Fruit fly (Drosophila melanogaster) whole organism, wandering third instar larva: ENCODE measurements around the gene fz4.

Experiments used
- CrebA ChIP-seq: fragments of 200-800 bp; sonication (Bioruptor generic); optimal IDR thresholded peaks from 2 replicates; lab custom pipeline; 2016; ENCODE audit warnings: missing biosample characterization, mild to moderate bottlenecking, missing genetic modification characterization, borderline replicate concordance
- Dfd ChIP-seq: fragments of >200 bp; optimal IDR thresholded peaks from 2 replicates; lab custom pipeline; 2017; ENCODE audit warnings: missing biosample characterization, missing genetic modification characterization
- Hnf4 ChIP-seq: fragments of 200-800 bp; sonication (Bioruptor generic); optimal IDR thresholded peaks from 2 replicates; lab custom pipeline; 2016; ENCODE audit warnings: missing biosample characterization, mild to moderate bottlenecking, missing genetic modification characterization
- Hr78 ChIP-seq: fragments of >200 bp; optimal IDR thresholded peaks from 2 replicates; lab custom pipeline; 2017; ENCODE audit warnings: missing biosample characterization, missing genetic modification characterization
- Myc ChIP-seq: fragments of >200 bp; optimal IDR thresholded peaks from 2 replicates; lab custom pipeline; 2017
- N ChIP-seq: fragments of >200 bp; optimal IDR thresholded peaks from 2 replicates; lab custom pipeline; 2018; ENCODE audit warnings: missing biosample characterization, missing external identifiers, missing genetic modification characterization
- OdsH ChIP-seq: fragments of 200-800 bp; sonication (Bioruptor generic); optimal IDR thresholded peaks from 2 replicates; lab custom pipeline; 2016; ENCODE audit warnings: missing biosample characterization, mild to moderate bottlenecking, missing genetic modification characterization
- dsf ChIP-seq: sonication (Bioruptor generic); optimal IDR thresholded peaks from 2 replicates; lab custom pipeline; 2016; ENCODE audit warnings: missing biosample characterization, missing genetic modification characterization, borderline replicate concordance
- foxo ChIP-seq, 2 experiments: fragments of 200-800 bp; sonication (Bioruptor generic); optimal IDR thresholded peaks; 2 replicates in 1 of 2; 3 replicates in 1 of 2; lab custom pipeline; 2016 to 2017; ENCODE audit warnings: missing biosample characterization in 2 of 2, missing genetic modification characterization in 2 of 2
- h ChIP-seq: fragments of 200-800 bp; sonication (Bioruptor generic); optimal IDR thresholded peaks from 3 replicates; lab custom pipeline; 2016; ENCODE audit warnings: missing biosample characterization, mild to moderate bottlenecking, missing genetic modification characterization
- pan ChIP-seq: fragments of >200 bp; optimal IDR thresholded peaks from 2 replicates; lab custom pipeline; 2017
- psq ChIP-seq: fragments of 200-800 bp; sonication (Bioruptor generic); optimal IDR thresholded peaks from 3 replicates; lab custom pipeline; 2017; ENCODE audit warnings: missing biosample characterization, mild to moderate bottlenecking, missing genetic modification characterization, moderate library complexity
- usp ChIP-seq: fragments of >200 bp; optimal IDR thresholded peaks from 2 replicates; lab custom pipeline; 2017; ENCODE audit warnings: missing biosample characterization, missing genetic modification characterization

- TF ChIP-seq usp (GFP tag; lab: Kevin White, UChicago) (no peak), dsf (GFP tag; lab: Kevin White, UChicago) (no peak), psq (GFP tag; lab: Kevin White, UChicago) (no peak), Hnf4 (GFP tag; lab: Kevin White, UChicago) (no peak), N (no peak), foxo (GFP tag; optimal IDR thresholded peaks at IDR 0.05; lab: Kevin White, UChicago) (no peak), Hr78 (GFP tag; lab: Kevin White, UChicago) (no peak), pan (lab: Kevin White, UChicago) (no peak), Myc (no peak), h (GFP tag; lab: Kevin White, UChicago) (no peak), CrebA (GFP tag; lab: Kevin White, UChicago) (no peak), Dfd (GFP tag; lab: Kevin White, UChicago) (no peak), OdsH (GFP tag; lab: Kevin White, UChicago) (no peak)
Observed at dm6 chrX:7066608-7067007, 43.5 kb downstream of the fz4 start.
